Fruit fly (Drosophila melanogaster) whole organism, pupa: ENCODE data around the gene CG14115.

Experiments
- CG17806 ChIP-seq: fragments of 200-800 bp; sonication (Bioruptor generic); optimal IDR thresholded peaks from 2 replicates; lab custom pipeline; 2018; ENCODE audit warnings: missing biosample characterization, mild to moderate bottlenecking, missing genetic modification characterization, moderate library complexity
- Ets98B ChIP-seq: fragments of 200-800 bp; sonication (Bioruptor generic); IDR thresholded peaks from 2 replicates; pipeline ENCODE4 v1.3.6; 2022; ENCODE audit warnings: missing biosample characterization, missing genetic modification characterization

dm6 chr3L:13087189-13087588 lies 26.0 kb upstream of the CG14115 start, which contains the start of gene CG17300:
- no peak for TF ChIP-seq Ets98B (GFP tag; lab: Robert Waterston, UW)
- TF ChIP-seq CG17806 (tag; lab: Kevin White, UChicago), result no peak
